Worm (Caenorhabditis elegans) whole organism, L4 larva: ENCODE data around the gene F43E2.11.

ENCODE experiments used
- D1046.2 ChIP-seq: fragments of 200-800 bp; sonication (Bioruptor generic); IDR thresholded peaks from 2 replicates; pipeline ENCODE4 v1.3.6; 2022; ENCODE audit warnings: missing genetic modification characterization, missing compliant biosample characterization
- Y48G9A.11 ChIP-seq: fragments of 200-800 bp; sonication (Bioruptor generic); IDR thresholded peaks from 2 replicates; pipeline ENCODE4 v1.3.6; 2022; ENCODE audit warnings: missing genetic modification reagents, missing genetic modification characterization, missing compliant biosample characterization
- Y5F2A.4 ChIP-seq: fragments of 200-800 bp; sonication (Bioruptor generic); optimal IDR thresholded peaks from 2 replicates; lab custom pipeline; 2018; ENCODE audit warnings: mild to moderate bottlenecking, missing genetic modification characterization, missing compliant biosample characterization
- Y75B8A.6 ChIP-seq: fragments of 200-800 bp; sonication (Bioruptor generic); IDR thresholded peaks from 2 replicates; pipeline ENCODE4 v1.3.6; 2022; ENCODE audit warnings: missing genetic modification reagents, missing genetic modification characterization, missing compliant biosample characterization
- ZK337.2 ChIP-seq: fragments of 200-800 bp; sonication (Bioruptor generic); IDR thresholded peaks from 2 replicates; pipeline ENCODE4 v1.3.6; 2022; ENCODE audit warnings: missing genetic modification reagents, missing genetic modification characterization, missing compliant biosample characterization
- aha-1 ChIP-seq: fragments of 150-350 bp; peaks from one replicate; lab custom pipeline; 2014; ENCODE audit warnings: missing biosample characterization, missing genetic modification characterization
- arid-1 ChIP-seq: fragments of 200-800 bp; sonication (Bioruptor generic); conservative IDR thresholded peaks from 2 replicates; pipeline ENCODE4 v1.3.6; 2022; ENCODE audit warnings: missing genetic modification reagents, missing genetic modification characterization, missing compliant biosample characterization
- attf-4 ChIP-seq: sonication (generic microtip); optimal IDR thresholded peaks from 3 replicates; lab custom pipeline; 2017; ENCODE audit warnings: missing biosample characterization, missing genetic modification characterization
- cey-2 ChIP-seq: sonication (generic microtip); optimal IDR thresholded peaks from 3 replicates; lab custom pipeline; 2017; ENCODE audit warnings: missing genetic modification characterization, mild to moderate bottlenecking, missing compliant biosample characterization, antibody characterized with exemption, borderline replicate concordance; ENCODE audit not compliant: insufficient read depth
- dmd-6 ChIP-seq: fragments of 200-800 bp; sonication (Bioruptor generic); IDR thresholded peaks from 2 replicates; pipeline ENCODE4 v1.3.6; 2022; ENCODE audit warnings: missing genetic modification reagents, missing genetic modification characterization, missing compliant biosample characterization
- dpl-1 ChIP-seq: fragments of 150-350 bp; optimal IDR thresholded peaks from 2 replicates; lab custom pipeline; 2014; ENCODE audit warnings: missing biosample characterization, missing genetic modification reagents, missing genetic modification characterization
- egl-27 ChIP-seq: sonication (generic microtip); optimal IDR thresholded peaks from 3 replicates; lab custom pipeline; 2017; ENCODE audit warnings: missing biosample characterization, missing genetic modification reagents, missing genetic modification characterization
- fos-1 ChIP-seq: fragments of 150-350 bp; optimal IDR thresholded peaks from 2 replicates; lab custom pipeline; 2014; ENCODE audit warnings: missing biosample characterization, missing genetic modification characterization
- hif-1 ChIP-seq, 2 experiments: sonication (generic microtip); optimal IDR thresholded peaks; 2 replicates each; lab custom pipeline; 2016 to 2017; ENCODE audit warnings: missing compliant biosample characterization in 2 of 2, missing genetic modification characterization in 2 of 2, missing genetic modification reagents in 2 of 2, missing genotype in 2 of 2, mild to moderate bottlenecking in 1 of 2
- hlh-11 ChIP-seq: fragments of 200-800 bp; sonication (Bioruptor generic); optimal IDR thresholded peaks from 2 replicates; lab custom pipeline; 2018; ENCODE audit warnings: mild to moderate bottlenecking, missing genetic modification characterization, missing compliant biosample characterization
- jun-1 ChIP-seq: fragments of 150-350 bp; optimal IDR thresholded peaks from 2 replicates; lab custom pipeline; 2014; ENCODE audit warnings: missing biosample characterization, missing genetic modification reagents, missing genetic modification characterization
- lim-7 ChIP-seq: fragments of 200-800 bp; sonication (Bioruptor generic); IDR thresholded peaks from 2 replicates; pipeline ENCODE4 v1.3.6; 2022; ENCODE audit warnings: missing genetic modification characterization, missing compliant biosample characterization
- lin-15B ChIP-seq: fragments of 150-350 bp; sonication (generic microtip); optimal IDR thresholded peaks from 3 replicates; lab custom pipeline; 2014; ENCODE audit warnings: missing biosample characterization, missing genetic modification characterization
- lin-38 ChIP-seq: fragments of 200-800 bp; sonication (Bioruptor generic); IDR thresholded peaks from 2 replicates; pipeline ENCODE4 v1.3.6; 2022; ENCODE audit warnings: missing genetic modification reagents, missing genetic modification characterization, missing compliant biosample characterization
- madf-5 ChIP-seq, 2 experiments: fragments of 200-800 bp; sonication (Bioruptor generic); IDR thresholded peaks; 2 replicates each; pipeline ENCODE4 v1.3.6; 2022; ENCODE audit warnings: missing compliant biosample characterization in 2 of 2, missing genetic modification characterization in 2 of 2
- mdl-1 ChIP-seq, 2 experiments: fragments of 150-350 bp in 1 of 2; sonication (generic microtip) in 1 of 2; optimal IDR thresholded peaks; 2 replicates each; lab custom pipeline; 2014 to 2017; ENCODE audit warnings: missing biosample characterization in 2 of 2, missing genetic modification characterization in 2 of 2
- mep-1 ChIP-seq: fragments of 150-350 bp; sonication (generic microtip); optimal IDR thresholded peaks from 3 replicates; lab custom pipeline; 2014; ENCODE audit warnings: missing biosample characterization, missing genetic modification characterization
- mes-2 ChIP-seq: sonication (generic microtip); optimal IDR thresholded peaks from 2 replicates; lab custom pipeline; 2016; ENCODE audit warnings: missing genotype, mild to moderate bottlenecking, missing genetic modification characterization, missing compliant biosample characterization; ENCODE audit not compliant: poor library complexity, severe bottlenecking
- nhr-10 ChIP-seq: fragments of 150-350 bp; optimal IDR thresholded peaks from 2 replicates; lab custom pipeline; 2014; ENCODE audit warnings: missing biosample characterization, missing genetic modification characterization
- nhr-11 ChIP-seq: fragments of 150-350 bp; optimal IDR thresholded peaks from 2 replicates; lab custom pipeline; 2014; ENCODE audit warnings: missing biosample characterization, missing genetic modification characterization
- nhr-25 ChIP-seq: sonication (generic microtip); optimal IDR thresholded peaks from 2 replicates; lab custom pipeline; 2017; ENCODE audit warnings: missing genetic modification characterization, mild to moderate bottlenecking, missing compliant biosample characterization, antibody characterized with exemption, moderate library complexity, borderline replicate concordance; ENCODE audit not compliant: insufficient read depth
- nhr-28 ChIP-seq: fragments of 150-350 bp; optimal IDR thresholded peaks from 2 replicates; lab custom pipeline; 2014; ENCODE audit warnings: missing biosample characterization, missing genetic modification characterization
- nhr-41 ChIP-seq: fragments of 200-800 bp; sonication (Bioruptor generic); IDR thresholded peaks from 2 replicates; pipeline ENCODE4 v1.3.6; 2022; ENCODE audit warnings: missing genetic modification reagents, missing genetic modification characterization, missing compliant biosample characterization
- nhr-48 ChIP-seq: sonication (generic microtip); optimal IDR thresholded peaks from 2 replicates; lab custom pipeline; 2016; ENCODE audit warnings: mild to moderate bottlenecking, missing genetic modification characterization, missing compliant biosample characterization
- rbr-2 ChIP-seq: sonication (generic microtip); optimal IDR thresholded peaks from 2 replicates; lab custom pipeline; 2016; ENCODE audit warnings: missing genotype, missing genetic modification characterization, missing compliant biosample characterization
- skn-1 ChIP-seq: fragments of 150-350 bp; optimal IDR thresholded peaks from 2 replicates; lab custom pipeline; 2014; ENCODE audit warnings: missing biosample characterization, missing genetic modification characterization
- snpc-1.2 ChIP-seq: fragments of 200-800 bp; sonication (Bioruptor generic); IDR thresholded peaks from 2 replicates; pipeline ENCODE4 v1.3.6; 2022; ENCODE audit warnings: missing genetic modification reagents, missing genetic modification characterization, missing compliant biosample characterization
- spr-1 ChIP-seq: sonication (generic microtip); optimal IDR thresholded peaks from 2 replicates; lab custom pipeline; 2016; ENCODE audit warnings: mild to moderate bottlenecking, missing genetic modification characterization, missing compliant biosample characterization
- unc-39 ChIP-seq: sonication (generic microtip); optimal IDR thresholded peaks from 2 replicates; lab custom pipeline; 2017; ENCODE audit warnings: missing biosample characterization, missing genetic modification characterization
- unc-62 ChIP-seq, 3 experiments: fragments of 150-350 bp in 1 of 3; sonication (generic microtip); optimal IDR thresholded peaks in 2 of 3; peaks in 1 of 3; 1 replicate in 1 of 3; 2 replicates in 2 of 3; lab custom pipeline; 2014 to 2017; ENCODE audit warnings: missing biosample characterization in 3 of 3, missing genetic modification characterization in 3 of 3, missing genetic modification reagents in 3 of 3, missing genotype in 1 of 3
- zag-1 ChIP-seq: fragments of 150-350 bp; optimal IDR thresholded peaks from 2 replicates; lab custom pipeline; 2014; ENCODE audit warnings: missing biosample characterization, missing genetic modification characterization
- zfp-2 ChIP-seq: sonication (generic microtip); optimal IDR thresholded peaks from 2 replicates; lab custom pipeline; 2016; ENCODE audit warnings: mild to moderate bottlenecking, missing genetic modification characterization, missing compliant biosample characterization
- zip-2 ChIP-seq: fragments of 150-350 bp; optimal IDR thresholded peaks from 2 replicates; lab custom pipeline; 2014; ENCODE audit warnings: missing biosample characterization, missing genetic modification characterization

F43E2.11 gene

DNA sequence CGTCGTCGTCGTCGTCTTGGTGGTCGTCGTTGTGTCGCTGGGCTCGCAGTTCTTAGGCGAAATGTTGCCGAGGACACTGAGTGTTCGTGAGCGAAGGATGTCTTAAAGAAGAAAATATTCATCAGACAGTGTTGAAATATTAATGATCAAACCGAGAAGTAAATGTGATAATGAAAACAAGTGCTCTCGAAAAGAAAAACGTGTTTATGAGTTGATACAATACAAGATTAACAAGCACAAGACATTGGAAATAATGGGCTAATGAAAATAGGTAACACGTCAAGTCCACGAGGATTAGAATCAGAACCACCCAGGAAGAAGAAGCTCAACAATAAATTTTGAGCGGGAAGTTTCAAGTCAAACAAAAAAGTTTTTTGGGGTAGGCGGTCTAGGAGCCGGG, 41.8 kb upstream of the F43E2.11 start, which contains the start of gene K02A2.5:
Gene K02A2.5 (minus strand): TSS at position 101 of the 400 bp plus-strand sequence.
- TF ChIP-seq mdl-1 (tag; optimal IDR thresholded peaks at IDR 0.05; lab: Kevin White, UChicago) (no peak), nhr-10 (tag; lab: Kevin White, UChicago) (no peak), aha-1 (no peak), rbr-2 (no peak), unc-62 (GFP tag; optimal IDR thresholded peaks at IDR 0.05 in 1 of 2; lab: Kevin White, UChicago) (no peak), unc-62 (tag; optimal IDR thresholded peaks at IDR 0.05; lab: Kevin White, UChicago) (no peak), nhr-41 (GFP tag; lab: Robert Waterston, UW) (no peak), dpl-1 (GFP tag; lab: Kevin White, UChicago) (no peak), unc-39 (tag; lab: Kevin White, UChicago) (no peak), zag-1 (tag; lab: Kevin White, UChicago) (no peak), arid-1 (GFP tag; lab: Robert Waterston, UW) (no peak), cey-2 (no peak), nhr-11 (no peak), snpc-1.2 (no peak), Y48G9A.11 (GFP tag; lab: Robert Waterston, UW) (no peak), ZK337.2 (GFP tag; lab: Robert Waterston, UW) (no peak)

ce11 chrII:7408192-7408591, 38.1 kb upstream of the F43E2.11 start, which contains the start of gene srd-55:
Gene srd-55, plus strand, starts transcription at chrII:7408492.
- TF ChIP-seq lim-7 (no peak), nhr-28 (tag; lab: Kevin White, UChicago) (no peak), snpc-1.2 (no peak)

DNA sequence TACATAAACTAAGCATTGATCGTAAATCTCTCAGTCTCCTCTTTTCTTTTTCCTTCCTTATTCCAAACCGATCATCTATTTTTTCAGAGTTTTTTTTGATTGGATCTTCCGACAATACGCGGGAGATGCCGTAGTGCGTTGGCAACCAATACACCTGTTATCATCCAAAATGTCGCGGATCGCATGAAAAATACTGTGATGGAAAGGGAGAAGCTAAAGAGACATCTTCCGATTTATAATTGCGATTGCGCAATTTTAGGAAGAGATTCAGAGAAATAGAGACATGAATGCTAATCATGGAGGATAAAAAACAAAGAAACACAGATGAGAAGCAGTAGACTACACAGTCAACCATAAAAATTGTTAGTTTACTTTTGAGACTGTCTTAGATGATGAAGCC, 36.3 kb upstream of the F43E2.11 start:
- TF ChIP-seq mep-1 (tag; lab: Kevin White, UChicago): no peak
- no peak for TF ChIP-seq unc-62 (GFP tag; optimal IDR thresholded peaks at IDR 0.05 in 1 of 2; lab: Kevin White, UChicago)
- TF ChIP-seq unc-62 (tag; optimal IDR thresholded peaks at IDR 0.05; lab: Kevin White, UChicago): no peak
- no peak for TF ChIP-seq jun-1
- TF ChIP-seq ZK337.2 (GFP tag; lab: Robert Waterston, UW): no peak
- TF ChIP-seq fos-1 (tag; lab: Kevin White, UChicago): no peak
- TF ChIP-seq Y5F2A.4 (GFP tag; lab: Kevin White, UChicago): no peak
- TF ChIP-seq Y75B8A.6 (GFP tag; lab: Robert Waterston, UW): no peak
- TF ChIP-seq skn-1 (tag; lab: Kevin White, UChicago): no peak
- no peak for TF ChIP-seq mdl-1 (tag; optimal IDR thresholded peaks at IDR 0.05; lab: Kevin White, UChicago)
- no peak for TF ChIP-seq lin-15B (tag; lab: Kevin White, UChicago)
- TF ChIP-seq zip-2: no peak
- no peak for TF ChIP-seq mes-2 (tag; lab: Kevin White, UChicago)
- no peak for TF ChIP-seq hif-1 (tag; optimal IDR thresholded peaks at IDR 0.05; lab: Kevin White, UChicago)
- TF ChIP-seq nhr-41 (GFP tag; lab: Robert Waterston, UW): no peak
- TF ChIP-seq zfp-2: no peak
- TF ChIP-seq nhr-10 (tag; lab: Kevin White, UChicago): no peak
- TF ChIP-seq egl-27: no peak
- no peak for TF ChIP-seq aha-1
- TF ChIP-seq hlh-11 (tag; lab: Kevin White, UChicago): peak; percentile 48
- TF ChIP-seq nhr-48 (tag; lab: Kevin White, UChicago): peak; percentile 65
- no peak for TF ChIP-seq lin-38 (GFP tag; lab: Robert Waterston, UW)
- TF ChIP-seq spr-1 (tag; lab: Kevin White, UChicago): peak; percentile 15

ce11 chrII:7405262-7405661, 35.2 kb upstream of the F43E2.11 start:
- TF ChIP-seq nhr-25 (tag; lab: Kevin White, UChicago): peak; percentile 69
- 0 out of 4 replicates have a peak, but pooled peaks of 1 of the 2 experiments have one; percentile 37 for TF ChIP-seq madf-5 (GFP tag; IDR thresholded peaks at IDR 0.05; lab: Robert Waterston, UW)
- TF ChIP-seq mep-1 (tag; lab: Kevin White, UChicago): peak; percentile 44
- no peak for TF ChIP-seq Y48G9A.11 (GFP tag; lab: Robert Waterston, UW)
- peak in 1 of 2 experiments; percentile 43 for TF ChIP-seq mdl-1 (tag; optimal IDR thresholded peaks at IDR 0.05; lab: Kevin White, UChicago)
- TF ChIP-seq D1046.2 (GFP tag; lab: Robert Waterston, UW): no peak
- peak; percentile 23 for TF ChIP-seq cey-2
- TF ChIP-seq hlh-11 (tag; lab: Kevin White, UChicago): peak; percentile 46
- peak in 1 of 2 experiments; percentile 56 for TF ChIP-seq unc-62 (GFP tag; optimal IDR thresholded peaks at IDR 0.05 in 1 of 2; lab: Kevin White, UChicago)
- no peak for TF ChIP-seq unc-62 (tag; optimal IDR thresholded peaks at IDR 0.05; lab: Kevin White, UChicago)
- TF ChIP-seq dmd-6: no peak
- no peak for TF ChIP-seq attf-4 (tag; lab: Kevin White, UChicago)
- TF ChIP-seq nhr-28 (tag; lab: Kevin White, UChicago): peak; percentile 56
